Worm (Caenorhabditis elegans) whole organism, L1 larva: ENCODE measurements around the gene T05A7.3.

ENCODE experiments used
- C34B4.2 ChIP-seq: sonication (generic microtip); optimal IDR thresholded peaks from 2 replicates; lab custom pipeline; 2017; ENCODE audit warnings: mild to moderate bottlenecking, missing genetic modification characterization, missing compliant biosample characterization
- F16B12.6 ChIP-seq: fragments of 150-350 bp; optimal IDR thresholded peaks from 2 replicates; lab custom pipeline; 2014; ENCODE audit warnings: missing biosample characterization, missing genetic modification characterization
- aha-1 ChIP-seq: fragments of 150-350 bp; optimal IDR thresholded peaks from 2 replicates; lab custom pipeline; 2014; ENCODE audit warnings: missing biosample characterization, missing genetic modification characterization
- alr-1 ChIP-seq: fragments of 200-800 bp; sonication (Bioruptor generic); optimal IDR thresholded peaks from 2 replicates; lab custom pipeline; 2018; ENCODE audit warnings: borderline replicate concordance, mild to moderate bottlenecking, missing genetic modification characterization, missing compliant biosample characterization
- aly-2 ChIP-seq: fragments of 150-350 bp; optimal IDR thresholded peaks from 2 replicates; lab custom pipeline; 2014; ENCODE audit warnings: missing biosample characterization, missing genetic modification characterization
- ama-1 ChIP-seq: fragments of 150-350 bp; optimal IDR thresholded peaks from 2 replicates; lab custom pipeline; 2014
- ceh-63 ChIP-seq: fragments of 200-800 bp; sonication (Bioruptor generic); optimal IDR thresholded peaks from 2 replicates; lab custom pipeline; 2018; ENCODE audit warnings: mild to moderate bottlenecking, missing genetic modification characterization, missing compliant biosample characterization
- ceh-8 ChIP-seq: fragments of 200-800 bp; sonication (Bioruptor generic); optimal IDR thresholded peaks from 2 replicates; lab custom pipeline; 2018; ENCODE audit warnings: mild to moderate bottlenecking, missing genetic modification characterization, moderate library complexity, missing compliant biosample characterization
- ceh-88 ChIP-seq: fragments of 200-800 bp; sonication (Bioruptor generic); IDR thresholded peaks from 2 replicates; pipeline ENCODE4 v1.3.6; 2022; ENCODE audit warnings: missing genetic modification characterization, missing compliant biosample characterization
- ceh-90 ChIP-seq: sonication (generic microtip); optimal IDR thresholded peaks from 2 replicates; lab custom pipeline; 2016; ENCODE audit warnings: missing genetic modification characterization, missing compliant biosample characterization
- ces-1 ChIP-seq: fragments of 150-350 bp; optimal IDR thresholded peaks from 2 replicates; lab custom pipeline; 2014; ENCODE audit warnings: missing biosample characterization, missing genetic modification reagents, missing genetic modification characterization
- dpl-1 ChIP-seq, 3 experiments: fragments of 150-350 bp in 2 of 3; sonication (generic microtip) in 1 of 3; optimal IDR thresholded peaks; 2 replicates each; lab custom pipeline; 2014 to 2017; ENCODE audit warnings: missing biosample characterization in 3 of 3, missing genetic modification characterization in 3 of 3, missing genetic modification reagents in 3 of 3
- efl-3 ChIP-seq: fragments of 200-800 bp; sonication (Bioruptor generic); optimal IDR thresholded peaks from 2 replicates; lab custom pipeline; 2018; ENCODE audit warnings: mild to moderate bottlenecking, missing genetic modification characterization, missing compliant biosample characterization
- egl-27 ChIP-seq, 2 experiments: fragments of 150-350 bp in 1 of 2; sonication (generic microtip); optimal IDR thresholded peaks; 3 replicates each; lab custom pipeline; 2017 to 2018; ENCODE audit warnings: missing biosample characterization in 2 of 2, missing genetic modification characterization in 2 of 2, missing genetic modification reagents in 2 of 2
- elt-2 ChIP-seq: sonication (generic microtip); optimal IDR thresholded peaks from 2 replicates; lab custom pipeline; 2016; ENCODE audit warnings: missing genetic modification characterization, mild to moderate bottlenecking, inconsistent platforms, missing compliant biosample characterization, missing genetic modification reagents
- elt-3 ChIP-seq, 6 experiments: fragments of 150-350 bp in 1 of 6; sonication (generic microtip); optimal IDR thresholded peaks; 2 replicates each; lab custom pipeline; 2017 to 2018; ENCODE audit warnings: missing biosample characterization in 6 of 6, missing genetic modification characterization in 6 of 6, inconsistent platforms in 1 of 6
- fkh-10 ChIP-seq: sonication (generic microtip); optimal IDR thresholded peaks from 2 replicates; lab custom pipeline; 2017; ENCODE audit warnings: missing biosample characterization, missing genetic modification reagents, missing genetic modification characterization
- fkh-8 ChIP-seq: sonication (generic microtip); optimal IDR thresholded peaks from 2 replicates; lab custom pipeline; 2016; ENCODE audit warnings: mild to moderate bottlenecking, missing genetic modification characterization, missing compliant biosample characterization
- hpl-2 ChIP-seq: fragments of 150-350 bp; optimal IDR thresholded peaks from 2 replicates; lab custom pipeline; 2014; ENCODE audit warnings: missing biosample characterization, missing genetic modification reagents, missing genetic modification characterization
- isw-1 ChIP-seq: fragments of 200-800 bp; sonication (Bioruptor generic); IDR thresholded peaks from 2 replicates; pipeline ENCODE4 v1.3.6; 2022; ENCODE audit warnings: missing genetic modification characterization, missing compliant biosample characterization
- lin-13 ChIP-seq: fragments of 150-350 bp; optimal IDR thresholded peaks from 2 replicates; lab custom pipeline; 2014; ENCODE audit warnings: missing biosample characterization, missing genetic modification reagents, missing genetic modification characterization
- lin-35 ChIP-seq, 2 experiments: fragments of 150-350 bp; optimal IDR thresholded peaks; 2 replicates each; lab custom pipeline; 2014; ENCODE audit warnings: missing biosample characterization in 2 of 2, missing genetic modification characterization in 2 of 2, missing genetic modification reagents in 2 of 2
- lin-39 ChIP-seq: fragments of 150-350 bp; optimal IDR thresholded peaks from 2 replicates; lab custom pipeline; 2014; ENCODE audit warnings: missing biosample characterization, missing genetic modification reagents, missing genetic modification characterization
- lir-3 ChIP-seq: sonication (generic microtip); optimal IDR thresholded peaks from 2 replicates; lab custom pipeline; 2016; ENCODE audit warnings: mild to moderate bottlenecking, missing genetic modification characterization, moderate library complexity, missing compliant biosample characterization; ENCODE audit not compliant: poor library complexity
- lsy-2 ChIP-seq, 2 experiments: fragments of 150-350 bp; optimal IDR thresholded peaks; 2 replicates each; lab custom pipeline; 2014; ENCODE audit warnings: missing biosample characterization in 2 of 2, missing genetic modification characterization in 2 of 2
- mdl-1 ChIP-seq, 2 experiments: fragments of 150-350 bp; optimal IDR thresholded peaks; 2 replicates each; lab custom pipeline; 2014 to 2017; ENCODE audit warnings: missing biosample characterization in 2 of 2, missing genetic modification characterization in 2 of 2, inconsistent platforms in 1 of 2
- mep-1 ChIP-seq: fragments of 150-350 bp; optimal IDR thresholded peaks from 2 replicates; lab custom pipeline; 2014; ENCODE audit warnings: missing biosample characterization, missing genetic modification characterization
- nhr-11 ChIP-seq: fragments of 150-350 bp; optimal IDR thresholded peaks from 2 replicates; lab custom pipeline; 2014; ENCODE audit warnings: missing biosample characterization, missing genetic modification characterization
- nhr-19 ChIP-seq: fragments of 200-800 bp; sonication (Bioruptor generic); conservative IDR thresholded peaks from 2 replicates; pipeline ENCODE4 v1.3.6; 2022; ENCODE audit warnings: missing genetic modification characterization, missing compliant biosample characterization
- nhr-237 ChIP-seq: fragments of 150-350 bp; optimal IDR thresholded peaks from 2 replicates; lab custom pipeline; 2014; ENCODE audit warnings: missing biosample characterization, missing genetic modification characterization
- nhr-28 ChIP-seq: fragments of 150-350 bp; optimal IDR thresholded peaks from 2 replicates; lab custom pipeline; 2014; ENCODE audit warnings: missing biosample characterization, missing genetic modification characterization
- nhr-47 ChIP-seq: sonication (generic microtip); optimal IDR thresholded peaks from 2 replicates; lab custom pipeline; 2016; ENCODE audit warnings: mild to moderate bottlenecking, missing genetic modification characterization, moderate library complexity, missing compliant biosample characterization
- nhr-85 ChIP-seq: sonication (generic microtip); peaks from one replicate; lab custom pipeline; 2016; ENCODE audit warnings: missing genetic modification characterization, inconsistent platforms, missing compliant biosample characterization
- rnt-1 ChIP-seq: sonication (generic microtip); optimal IDR thresholded peaks from 2 replicates; lab custom pipeline; 2016; ENCODE audit warnings: mild to moderate bottlenecking, missing genetic modification characterization, moderate library complexity, missing compliant biosample characterization
- snpc-4 ChIP-seq: fragments of 150-350 bp; optimal IDR thresholded peaks from 2 replicates; lab custom pipeline; 2014; ENCODE audit warnings: missing biosample characterization, missing genetic modification characterization
- snu-23 ChIP-seq: sonication (generic microtip); optimal IDR thresholded peaks from 2 replicates; lab custom pipeline; 2016; ENCODE audit warnings: missing genetic modification characterization, missing compliant biosample characterization
- sptf-1 ChIP-seq: fragments of 150-350 bp; optimal IDR thresholded peaks from 2 replicates; lab custom pipeline; 2014; ENCODE audit warnings: missing biosample characterization, missing genetic modification characterization
- sup-37 ChIP-seq: fragments of 200-800 bp; sonication (Bioruptor generic); optimal IDR thresholded peaks from 2 replicates; lab custom pipeline; 2018; ENCODE audit warnings: mild to moderate bottlenecking, missing genetic modification characterization, missing compliant biosample characterization
- swsn-7 ChIP-seq: sonication (generic microtip); optimal IDR thresholded peaks from 2 replicates; lab custom pipeline; 2016; ENCODE audit warnings: missing genetic modification characterization, missing compliant biosample characterization
- tbx-2 ChIP-seq: sonication (generic microtip); optimal IDR thresholded peaks from 2 replicates; lab custom pipeline; 2016; ENCODE audit warnings: missing genetic modification characterization, missing compliant biosample characterization
- tlp-1 ChIP-seq: fragments of 150-350 bp; optimal IDR thresholded peaks from 2 replicates; lab custom pipeline; 2014; ENCODE audit warnings: missing biosample characterization, missing genetic modification characterization
- unc-130 ChIP-seq: fragments of 150-350 bp; optimal IDR thresholded peaks from 2 replicates; lab custom pipeline; 2017; ENCODE audit warnings: missing biosample characterization, missing genetic modification characterization, inconsistent platforms
- unc-30 ChIP-seq: sonication (generic microtip); optimal IDR thresholded peaks from 2 replicates; lab custom pipeline; 2017; ENCODE audit warnings: missing biosample characterization, missing genetic modification characterization
- unc-62 ChIP-seq: fragments of 150-350 bp; optimal IDR thresholded peaks from 2 replicates; lab custom pipeline; 2014; ENCODE audit warnings: missing biosample characterization, missing genetic modification reagents, missing genetic modification characterization
- unc-86 ChIP-seq: sonication (generic microtip); optimal IDR thresholded peaks from 2 replicates; lab custom pipeline; 2016; ENCODE audit warnings: missing genetic modification characterization, missing compliant biosample characterization
- vab-15 ChIP-seq: sonication (generic microtip); optimal IDR thresholded peaks from 2 replicates; lab custom pipeline; 2017; ENCODE audit warnings: missing genotype, mild to moderate bottlenecking, missing genetic modification characterization, missing compliant biosample characterization
- xbp-1 ChIP-seq: sonication (generic microtip); optimal IDR thresholded peaks from 2 replicates; lab custom pipeline; 2016; ENCODE audit warnings: missing genetic modification characterization, missing compliant biosample characterization
- ztf-11 ChIP-seq, 2 experiments: sonication (generic microtip); optimal IDR thresholded peaks; 2 replicates each; lab custom pipeline; 2016 to 2017; ENCODE audit warnings: missing genetic modification characterization in 2 of 2, missing biosample characterization in 1 of 2, missing compliant biosample characterization in 1 of 2
- ztf-4 ChIP-seq: fragments of 150-350 bp; optimal IDR thresholded peaks from 2 replicates; lab custom pipeline; 2014; ENCODE audit warnings: missing biosample characterization, missing genetic modification characterization

T05A7.3 gene

ce11 chrII:4693129-4693528 is 17.5 kb downstream of the T05A7.3 start, which contains the start of gene F10G7.5 (continued):
- peak; percentile 64 for TF ChIP-seq elt-2 (tag; lab: Kevin White, UChicago)
- TF ChIP-seq, all 84 proteins: peak for 10

DNA sequence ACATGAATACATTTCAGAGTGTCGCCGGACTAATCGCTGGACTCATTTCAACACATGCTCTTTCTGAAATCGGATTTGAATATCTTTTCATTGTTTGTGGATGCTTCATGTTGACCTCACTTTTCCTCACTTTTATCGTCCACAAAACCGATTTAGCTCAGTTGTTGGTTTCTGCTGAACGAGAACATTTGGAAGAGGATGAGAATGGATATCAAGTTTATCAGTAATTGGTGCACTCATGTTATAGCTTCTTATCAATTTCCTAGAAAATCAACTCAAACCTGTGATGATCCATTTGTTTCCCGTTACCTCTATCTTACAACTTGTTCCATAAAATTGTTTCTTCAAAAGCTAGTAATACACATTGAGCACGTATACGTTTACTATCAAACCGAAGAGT is 20.5 kb downstream of the T05A7.3 start:
- TF ChIP-seq tlp-1 = no peak
- no peak for TF ChIP-seq vab-15 (tag; lab: Kevin White, UChicago)
- no peak for TF ChIP-seq C34B4.2 (tag; lab: Kevin White, UChicago)
- no peak for TF ChIP-seq sup-37
- peak; percentile 14 for TF ChIP-seq nhr-85 (tag; lab: Kevin White, UChicago)
- TF ChIP-seq aly-2 (tag; lab: Kevin White, UChicago) = peak; percentile 40
- no peak for TF ChIP-seq nhr-47 (tag; lab: Kevin White, UChicago)
- no peak for TF ChIP-seq aha-1

DNA sequence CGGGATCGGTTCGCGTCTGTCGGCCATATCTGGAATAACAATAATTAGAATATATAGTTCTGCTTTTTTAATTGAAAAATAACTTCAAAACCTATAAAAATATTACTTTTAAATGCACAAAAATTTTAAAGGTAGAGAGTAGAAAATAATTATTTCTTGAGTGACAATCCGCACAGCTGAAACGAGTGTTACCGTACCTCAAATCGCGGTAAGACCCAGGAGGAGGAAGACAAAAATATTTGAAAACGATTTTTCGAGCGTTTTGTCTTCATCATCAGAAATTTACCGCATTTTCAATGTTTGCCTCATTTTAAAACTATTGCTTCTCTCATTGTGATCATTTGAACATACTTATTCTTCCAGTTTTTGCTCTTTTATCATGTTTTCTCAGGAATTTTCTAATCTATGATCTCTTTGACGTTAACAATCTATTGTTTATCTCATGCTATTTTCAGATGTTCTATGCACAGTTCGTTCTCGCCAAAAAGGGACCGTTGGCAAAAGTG is 22.7 kb downstream of the T05A7.3 start, which contains the start of the genes rpn-5 and scc-1:
Gene rpn-5 (minus strand): TSS at position 162 of the 506 bp plus-strand sequence.
Gene scc-1 (plus strand): TSS at position 456 of the 506 bp plus-strand sequence.
- peak in 1 of 2 experiments; percentile 49 for TF ChIP-seq mdl-1 (tag; optimal IDR thresholded peaks at IDR 0.05; lab: Kevin White, UChicago)
- TF ChIP-seq unc-62 (GFP tag; lab: Kevin White, UChicago) = no peak
- peak; percentile 79 for TF ChIP-seq mep-1 (tag; lab: Kevin White, UChicago)
- no peak for TF ChIP-seq ama-1
- TF ChIP-seq xbp-1 (tag; lab: Kevin White, UChicago) = peak; percentile 66
- TF ChIP-seq snpc-4 = peak; percentile 24
- peak; percentile 12 for TF ChIP-seq fkh-8 (tag; lab: Kevin White, UChicago)
- TF ChIP-seq ztf-11 (tag; optimal IDR thresholded peaks at IDR 0.05; lab: Kevin White, UChicago) = peak in 1 of 2 experiments; percentile 15
- TF ChIP-seq nhr-28 (tag; lab: Kevin White, UChicago) = no peak
- TF ChIP-seq F16B12.6 (tag; lab: Kevin White, UChicago) = peak; percentile 44
- TF ChIP-seq unc-30 (tag; lab: Kevin White, UChicago) = no peak
- TF ChIP-seq ceh-8 (GFP tag; lab: Kevin White, UChicago) = peak; percentile 45
- TF ChIP-seq snu-23 (GFP tag; lab: Kevin White, UChicago) = peak; percentile 77
- peak; percentile 99 to 100 for TF ChIP-seq lsy-2 (tag; optimal IDR thresholded peaks at IDR 0.05; lab: Kevin White, UChicago)
- TF ChIP-seq dpl-1 (GFP tag; optimal IDR thresholded peaks at IDR 0.05; lab: Kevin White, UChicago) = peak; percentile 91 to 95 (median 91)
- TF ChIP-seq ceh-63 = no peak
- no peak for TF ChIP-seq efl-3 (GFP tag; lab: Kevin White, UChicago)
- TF ChIP-seq C34B4.2 (tag; lab: Kevin White, UChicago) = no peak
- TF ChIP-seq nhr-237 = no peak
- peak; percentile 39 for TF ChIP-seq ceh-90 (tag; lab: Kevin White, UChicago)
- TF ChIP-seq alr-1 (tag; lab: Kevin White, UChicago) = no peak
- TF ChIP-seq ces-1 (GFP tag; lab: Kevin White, UChicago) = no peak
- TF ChIP-seq rnt-1 = peak; percentile 77
- peak; percentile 52 for TF ChIP-seq lin-13
- TF ChIP-seq sptf-1 = no peak
- TF ChIP-seq nhr-85 (tag; lab: Kevin White, UChicago) = peak; percentile 31
- peak; percentile 92 to 97 for TF ChIP-seq lin-35 (GFP tag; optimal IDR thresholded peaks at IDR 0.05; lab: Kevin White, UChicago)
- peak; percentile 56 for TF ChIP-seq lin-39
- TF ChIP-seq unc-86 (tag; lab: Kevin White, UChicago) = peak; percentile 45
- peak; percentile 66 for TF ChIP-seq lir-3
- TF ChIP-seq egl-27 (tag; optimal IDR thresholded peaks at IDR 0.05; lab: Kevin White, UChicago) = no peak
- peak; percentile 84 for TF ChIP-seq unc-130 (tag; lab: Kevin White, UChicago)
- peak; percentile 77 for TF ChIP-seq isw-1
- peak; percentile 66 for TF ChIP-seq swsn-7 (tag; lab: Kevin White, UChicago)
- TF ChIP-seq tbx-2 (tag; lab: Kevin White, UChicago) = peak; percentile 67
- TF ChIP-seq elt-3 (tag; optimal IDR thresholded peaks at IDR 0.05; lab: Kevin White, UChicago) = peak in 2 of 6 experiments; percentile 57 to 64
- peak; percentile 50 for TF ChIP-seq nhr-11 (tag; lab: Kevin White, UChicago)
- TF ChIP-seq hpl-2 (GFP tag; lab: Kevin White, UChicago) = no peak
- peak; percentile 17 for TF ChIP-seq ztf-4
- peak; percentile 22; the same call in 1 of the 2 replicates for TF ChIP-seq ceh-88 (GFP tag; lab: Robert Waterston, UW)
- TF ChIP-seq fkh-10 (GFP tag; lab: Kevin White, UChicago) = no peak
- peak; percentile 70 for TF ChIP-seq nhr-19
